Fruit fly (Drosophila melanogaster) whole organism, prepupa: ENCODE data around the gene CG17169.

Source experiments
- CG10669 ChIP-seq: fragments of 200-800 bp; sonication (Bioruptor generic); optimal IDR thresholded peaks from 3 replicates; lab custom pipeline; 2018; ENCODE audit warnings: missing biosample characterization, mild to moderate bottlenecking, missing genetic modification characterization, moderate library complexity
- CG34406 ChIP-seq: fragments of 200-800 bp; sonication (Bioruptor generic); optimal IDR thresholded peaks from 3 replicates; lab custom pipeline; 2016; ENCODE audit warnings: missing biosample characterization, missing genetic modification characterization
- CG6792 ChIP-seq: fragments of 200-800 bp; sonication (Bioruptor generic); optimal IDR thresholded peaks from 3 replicates; lab custom pipeline; 2016; ENCODE audit warnings: missing biosample characterization, missing genetic modification characterization
- Hr4 ChIP-seq: fragments of 200-800 bp; sonication (Bioruptor generic); optimal IDR thresholded peaks from 3 replicates; lab custom pipeline; 2016; ENCODE audit warnings: missing biosample characterization, missing genetic modification characterization
- OdsH ChIP-seq: fragments of 200-800 bp; sonication (Bioruptor generic); optimal IDR thresholded peaks from 3 replicates; lab custom pipeline; 2016; ENCODE audit warnings: missing biosample characterization, missing genetic modification characterization
- eg ChIP-seq: fragments of 200-800 bp; sonication (Bioruptor generic); IDR thresholded peaks from 3 replicates; pipeline ENCODE4 v1.3.6; 2022; ENCODE audit warnings: missing biosample characterization, missing genetic modification characterization
- topi ChIP-seq: fragments of 200-800 bp; sonication (Bioruptor generic); optimal IDR thresholded peaks from 3 replicates; lab custom pipeline; 2016; ENCODE audit warnings: missing biosample characterization, missing genetic modification characterization

dm6 chrX:23089087-23089732, 4.7 kb downstream of the CG17169 start:
- TF ChIP-seq CG10669 (GFP tag; lab: Kevin White, UChicago) (no peak), topi (GFP tag; lab: Kevin White, UChicago) (no peak), eg (GFP tag; lab: Robert Waterston, UW) (no peak), CG6792 (GFP tag; lab: Kevin White, UChicago) (no peak), CG34406 (GFP tag; lab: Kevin White, UChicago) (no peak), OdsH (GFP tag; lab: Kevin White, UChicago) (no peak), Hr4 (GFP tag; lab: Kevin White, UChicago) (no peak)
